Fruit fly (Drosophila melanogaster) whole organism: ENCODE measurements around the gene tctn.

Experiments
- CG8478 ChIP-seq: fragments of >200 bp; optimal IDR thresholded peaks from 2 replicates; lab custom pipeline; 2018; ENCODE audit warnings: inconsistent platforms
- Dll ChIP-seq: fragments of >200 bp; optimal IDR thresholded peaks from 2 replicates; lab custom pipeline; 2017
- EcR ChIP-seq, 2 experiments: fragments of >200 bp; optimal IDR thresholded peaks; 2 replicates each; lab custom pipeline; 2017; ENCODE audit warnings: missing biosample characterization in 2 of 2, missing genetic modification characterization in 2 of 2, missing genetic modification reagents in 2 of 2
- pan ChIP-seq: fragments of >200 bp; optimal IDR thresholded peaks from 2 replicates; lab custom pipeline; 2017
- psq ChIP-seq: fragments of >200 bp; optimal IDR thresholded peaks from 2 replicates; lab custom pipeline; 2017
- usp ChIP-seq: fragments of >200 bp; optimal IDR thresholded peaks from 2 replicates; lab custom pipeline; 2017; ENCODE audit warnings: missing biosample characterization, missing genetic modification characterization, mixed read lengths

The tctn gene

dm6 chr2L:6151669-6152068 lies 21.2 kb upstream of the tctn start, which contains the start of gene Muc26B:
Muc26B (plus strand) TSS chr2L:6151969.
- TF ChIP-seq CG8478 (lab: Kevin White, UChicago) (no peak), EcR (GFP tag; optimal IDR thresholded peaks at IDR 0.05; lab: Kevin White, UChicago) (no peak), psq (no peak), usp (no peak), Dll (lab: Kevin White, UChicago) (no peak), pan (lab: Kevin White, UChicago) (no peak)

- TF ChIP-seq pan (lab: Kevin White, UChicago) (no peak), Dll (lab: Kevin White, UChicago) (no peak), psq (no peak), CG8478 (lab: Kevin White, UChicago) (no peak), usp (no peak), EcR (GFP tag; optimal IDR thresholded peaks at IDR 0.05; lab: Kevin White, UChicago) (no peak)
Observed at dm6 chr2L:6139082-6139481, 8.6 kb upstream of the tctn start, which contains the start of gene CG13991. CG13991 (plus strand) TSS chr2L:6139382.

dm6 chr2L:6127478-6127877 lies 3.0 kb downstream of the tctn start, which contains the start of gene WDR79:
WDR79 (minus strand) TSS chr2L:6127775.
- TF ChIP-seq pan (lab: Kevin White, UChicago) (no peak), CG8478 (lab: Kevin White, UChicago) (no peak), usp (no peak), psq (no peak), Dll (lab: Kevin White, UChicago) (no peak), EcR (GFP tag; optimal IDR thresholded peaks at IDR 0.05; lab: Kevin White, UChicago) (no peak)

- TF ChIP-seq usp (no peak), CG8478 (lab: Kevin White, UChicago) (no peak), psq (no peak)
Observed at dm6 chr2L:6124815-6125214, 5.6 kb downstream of the tctn start, which contains the start of gene Arpc4. Arpc4 (plus strand) TSS chr2L:6125132.

dm6 chr2L:6118212-6118611 lies 12.2 kb downstream of the tctn start, which contains the start of gene CG31642:
CG31642 (plus strand) TSS chr2L:6118512.
- TF ChIP-seq EcR (GFP tag; optimal IDR thresholded peaks at IDR 0.05; lab: Kevin White, UChicago) (no peak), usp (no peak)

dm6 chr2L:6110781-6111180 lies 19.7 kb downstream of the tctn start:
- TF ChIP-seq pan (lab: Kevin White, UChicago) (no peak), Dll (lab: Kevin White, UChicago) (no peak), EcR (GFP tag; optimal IDR thresholded peaks at IDR 0.05; lab: Kevin White, UChicago) (no peak), CG8478 (lab: Kevin White, UChicago) (no peak), usp (no peak), psq (no peak)

dm6 chr2L:6109313-6109847 lies 21.1 kb downstream of the tctn start:
- TF ChIP-seq usp (no peak), psq (no peak), CG8478 (lab: Kevin White, UChicago) (no peak), pan (lab: Kevin White, UChicago) (no peak), EcR (GFP tag; optimal IDR thresholded peaks at IDR 0.05; lab: Kevin White, UChicago) (no peak), Dll (lab: Kevin White, UChicago) (no peak)

dm6 chr2L:6100202-6100689 lies 30.2 kb downstream of the tctn start, which contains the start of gene stai:
stai (plus strand) TSS chr2L:6100377.
- TF ChIP-seq EcR (GFP tag; optimal IDR thresholded peaks at IDR 0.05; lab: Kevin White, UChicago) (no peak), pan (lab: Kevin White, UChicago) (peak; percentile 10)

- TF ChIP-seq pan (lab: Kevin White, UChicago) (no peak), CG8478 (lab: Kevin White, UChicago) (no peak), psq (no peak), Dll (lab: Kevin White, UChicago) (no peak), usp (no peak), EcR (GFP tag; optimal IDR thresholded peaks at IDR 0.05; lab: Kevin White, UChicago) (no peak)
Observed at dm6 chr2L:6099270-6099644, 31.2 kb downstream of the tctn start.

- TF ChIP-seq psq = no peak
- no peak for TF ChIP-seq Dll (lab: Kevin White, UChicago)
- TF ChIP-seq CG8478 (lab: Kevin White, UChicago) = no peak
- no peak for TF ChIP-seq pan (lab: Kevin White, UChicago)
- no peak for TF ChIP-seq usp
- no peak for TF ChIP-seq EcR (GFP tag; optimal IDR thresholded peaks at IDR 0.05; lab: Kevin White, UChicago)
Observed at dm6 chr2L:6098479-6099269, 31.8 kb downstream of the tctn start, which contains the start of gene CG9175. CG9175 (minus strand) TSS chr2L:6098966.

- no peak for TF ChIP-seq Dll (lab: Kevin White, UChicago)
- no peak for TF ChIP-seq pan (lab: Kevin White, UChicago)
- no peak for TF ChIP-seq psq
- no peak for TF ChIP-seq usp
- no peak for TF ChIP-seq CG8478 (lab: Kevin White, UChicago)
- no peak for TF ChIP-seq EcR (GFP tag; optimal IDR thresholded peaks at IDR 0.05; lab: Kevin White, UChicago)
Observed at dm6 chr2L:6092300-6092699, 38.2 kb downstream of the tctn start.
